Worm (Caenorhabditis elegans) whole organism, mixed stage, embryonic: Measurements from ENCODE around the gene Y67D8B.5.

ENCODE experiments used
- ceh-83 ChIP-seq: fragments of 200-800 bp; sonication (Bioruptor generic); optimal IDR thresholded peaks from 2 replicates; lab custom pipeline; 2018; ENCODE audit warnings: mild to moderate bottlenecking, missing genetic modification characterization, missing compliant biosample characterization
- lsy-2 ChIP-seq: fragments of 150-350 bp; optimal IDR thresholded peaks from 2 replicates; lab custom pipeline; 2014; ENCODE audit warnings: missing biosample characterization, missing genetic modification characterization

DNA sequence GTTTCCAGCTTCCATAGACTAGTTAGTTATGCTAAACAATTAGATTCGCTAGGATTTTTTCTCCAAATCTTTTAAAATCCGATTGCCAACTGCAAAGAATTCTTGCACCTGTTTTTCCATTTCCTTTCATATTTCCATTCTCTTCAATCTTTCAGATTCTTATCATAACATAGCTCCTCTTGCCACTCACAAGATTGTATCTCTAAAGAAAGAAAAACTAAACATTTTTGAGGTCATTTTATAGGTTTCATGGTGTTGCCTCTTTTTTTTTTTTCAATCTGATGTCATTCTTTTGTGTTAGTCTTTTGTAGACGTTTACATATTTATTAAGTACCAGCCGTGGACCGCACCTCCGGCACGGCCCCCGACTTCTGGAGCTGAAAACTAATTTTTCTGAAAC is 36.8 kb upstream of the Y67D8B.5 start:
- TF ChIP-seq lsy-2 (tag; lab: Kevin White, UChicago) (no peak), ceh-83 (GFP tag; lab: Kevin White, UChicago) (no peak)
